Worm (Caenorhabditis elegans) whole organism, L1 larva: ENCODE measurements around the gene best-17.
A peak's percentile ranks its signal among the peaks of the same experiment; 100 is the strongest.

ENCODE experiments used
- C04F5.9 ChIP-seq: sonication (generic microtip); optimal IDR thresholded peaks from 2 replicates; lab custom pipeline; 2016; ENCODE audit warnings: missing genetic modification characterization, missing compliant biosample characterization
- C34B4.2 ChIP-seq: sonication (generic microtip); optimal IDR thresholded peaks from 2 replicates; lab custom pipeline; 2017; ENCODE audit warnings: mild to moderate bottlenecking, missing genetic modification characterization, missing compliant biosample characterization
- aly-2 ChIP-seq: fragments of 150-350 bp; optimal IDR thresholded peaks from 2 replicates; lab custom pipeline; 2014; ENCODE audit warnings: missing biosample characterization, missing genetic modification characterization
- ama-1 ChIP-seq: fragments of 150-350 bp; optimal IDR thresholded peaks from 2 replicates; lab custom pipeline; 2014
- blmp-1 ChIP-seq: fragments of 150-350 bp; optimal IDR thresholded peaks from 2 replicates; lab custom pipeline; 2014; ENCODE audit warnings: missing biosample characterization, missing genetic modification characterization
- dpl-1 ChIP-seq, 3 experiments: fragments of 150-350 bp in 2 of 3; sonication (generic microtip) in 1 of 3; optimal IDR thresholded peaks; 2 replicates each; lab custom pipeline; 2014 to 2017; ENCODE audit warnings: missing biosample characterization in 3 of 3, missing genetic modification characterization in 3 of 3, missing genetic modification reagents in 3 of 3
- efl-1 ChIP-seq, 4 experiments: fragments of 150-350 bp; optimal IDR thresholded peaks in 3 of 4; peaks in 1 of 4; 1 replicate in 1 of 4; 2 replicates in 3 of 4; lab custom pipeline; 2014; ENCODE audit warnings: missing biosample characterization in 2 of 4, missing genetic modification characterization in 2 of 4, missing genetic modification reagents in 2 of 4
- efl-3 ChIP-seq: fragments of 200-800 bp; sonication (Bioruptor generic); optimal IDR thresholded peaks from 2 replicates; lab custom pipeline; 2018; ENCODE audit warnings: mild to moderate bottlenecking, missing genetic modification characterization, missing compliant biosample characterization
- egl-27 ChIP-seq, 2 experiments: fragments of 150-350 bp in 1 of 2; sonication (generic microtip); optimal IDR thresholded peaks; 3 replicates each; lab custom pipeline; 2017 to 2018; ENCODE audit warnings: missing biosample characterization in 2 of 2, missing genetic modification characterization in 2 of 2, missing genetic modification reagents in 2 of 2
- elt-3 ChIP-seq, 6 experiments: fragments of 150-350 bp in 1 of 6; sonication (generic microtip); optimal IDR thresholded peaks; 2 replicates each; lab custom pipeline; 2017 to 2018; ENCODE audit warnings: missing biosample characterization in 6 of 6, missing genetic modification characterization in 6 of 6, inconsistent platforms in 1 of 6
- hlh-17 ChIP-seq: fragments of 200-800 bp; sonication (Bioruptor generic); optimal IDR thresholded peaks from 2 replicates; lab custom pipeline; 2018; ENCODE audit warnings: missing genetic modification characterization, mild to moderate bottlenecking, missing compliant biosample characterization, moderate library complexity, borderline replicate concordance
- hlh-4 ChIP-seq: sonication (generic microtip); optimal IDR thresholded peaks from 2 replicates; lab custom pipeline; 2016; ENCODE audit warnings: mild to moderate bottlenecking, missing genetic modification characterization, missing compliant biosample characterization
- hpl-2 ChIP-seq: fragments of 150-350 bp; optimal IDR thresholded peaks from 2 replicates; lab custom pipeline; 2014; ENCODE audit warnings: missing biosample characterization, missing genetic modification reagents, missing genetic modification characterization
- jun-1 ChIP-seq: fragments of 150-350 bp; optimal IDR thresholded peaks from 2 replicates; lab custom pipeline; 2014; ENCODE audit warnings: missing biosample characterization, missing genetic modification reagents, missing genetic modification characterization
- lin-14 ChIP-seq: fragments of 200-800 bp; sonication (Bioruptor generic); optimal IDR thresholded peaks from 2 replicates; lab custom pipeline; 2018; ENCODE audit warnings: mild to moderate bottlenecking, missing genetic modification characterization, moderate library complexity, missing compliant biosample characterization
- lin-39 ChIP-seq: fragments of 150-350 bp; optimal IDR thresholded peaks from 2 replicates; lab custom pipeline; 2014; ENCODE audit warnings: missing biosample characterization, missing genetic modification reagents, missing genetic modification characterization
- lir-3 ChIP-seq: sonication (generic microtip); optimal IDR thresholded peaks from 2 replicates; lab custom pipeline; 2016; ENCODE audit warnings: mild to moderate bottlenecking, missing genetic modification characterization, moderate library complexity, missing compliant biosample characterization; ENCODE audit not compliant: poor library complexity
- lsy-2 ChIP-seq, 2 experiments: fragments of 150-350 bp; optimal IDR thresholded peaks; 2 replicates each; lab custom pipeline; 2014; ENCODE audit warnings: missing biosample characterization in 2 of 2, missing genetic modification characterization in 2 of 2
- mab-9 ChIP-seq: fragments of 200-800 bp; sonication (Bioruptor generic); IDR thresholded peaks from 2 replicates; pipeline ENCODE4 v1.3.6; 2022; ENCODE audit warnings: missing genetic modification reagents, missing genetic modification characterization, missing compliant biosample characterization
- mdl-1 ChIP-seq, 2 experiments: fragments of 150-350 bp; optimal IDR thresholded peaks; 2 replicates each; lab custom pipeline; 2014 to 2017; ENCODE audit warnings: missing biosample characterization in 2 of 2, missing genetic modification characterization in 2 of 2, inconsistent platforms in 1 of 2
- mep-1 ChIP-seq: fragments of 150-350 bp; optimal IDR thresholded peaks from 2 replicates; lab custom pipeline; 2014; ENCODE audit warnings: missing biosample characterization, missing genetic modification characterization
- nhr-20 ChIP-seq: sonication (generic microtip); optimal IDR thresholded peaks from 2 replicates; lab custom pipeline; 2016; ENCODE audit warnings: mild to moderate bottlenecking, missing genetic modification characterization, missing compliant biosample characterization
- nhr-237 ChIP-seq: fragments of 150-350 bp; optimal IDR thresholded peaks from 2 replicates; lab custom pipeline; 2014; ENCODE audit warnings: missing biosample characterization, missing genetic modification characterization
- nhr-28 ChIP-seq: fragments of 150-350 bp; optimal IDR thresholded peaks from 2 replicates; lab custom pipeline; 2014; ENCODE audit warnings: missing biosample characterization, missing genetic modification characterization
- nhr-71 ChIP-seq: sonication (generic microtip); optimal IDR thresholded peaks from 2 replicates; lab custom pipeline; 2016; ENCODE audit warnings: mild to moderate bottlenecking, missing genetic modification characterization, moderate library complexity, missing compliant biosample characterization
- nhr-76 ChIP-seq: sonication (generic microtip); optimal IDR thresholded peaks from 2 replicates; lab custom pipeline; 2017; ENCODE audit warnings: missing biosample characterization, missing genetic modification characterization
- nhr-85 ChIP-seq: sonication (generic microtip); peaks from one replicate; lab custom pipeline; 2016; ENCODE audit warnings: missing genetic modification characterization, inconsistent platforms, missing compliant biosample characterization
- nhr-90 ChIP-seq: sonication (generic microtip); optimal IDR thresholded peaks from 2 replicates; lab custom pipeline; 2016; ENCODE audit warnings: mild to moderate bottlenecking, missing genetic modification characterization, missing compliant biosample characterization; ENCODE audit not compliant: poor library complexity
- pqm-1 ChIP-seq: sonication (generic microtip); optimal IDR thresholded peaks from 3 replicates; lab custom pipeline; 2017; ENCODE audit warnings: missing biosample characterization, missing genetic modification characterization
- rnt-1 ChIP-seq: sonication (generic microtip); optimal IDR thresholded peaks from 2 replicates; lab custom pipeline; 2016; ENCODE audit warnings: mild to moderate bottlenecking, missing genetic modification characterization, moderate library complexity, missing compliant biosample characterization
- snu-23 ChIP-seq: sonication (generic microtip); optimal IDR thresholded peaks from 2 replicates; lab custom pipeline; 2016; ENCODE audit warnings: missing genetic modification characterization, missing compliant biosample characterization
- sup-37 ChIP-seq: fragments of 200-800 bp; sonication (Bioruptor generic); optimal IDR thresholded peaks from 2 replicates; lab custom pipeline; 2018; ENCODE audit warnings: mild to moderate bottlenecking, missing genetic modification characterization, missing compliant biosample characterization
- unc-130 ChIP-seq: fragments of 150-350 bp; optimal IDR thresholded peaks from 2 replicates; lab custom pipeline; 2017; ENCODE audit warnings: missing biosample characterization, missing genetic modification characterization, inconsistent platforms
- unc-86 ChIP-seq: sonication (generic microtip); optimal IDR thresholded peaks from 2 replicates; lab custom pipeline; 2016; ENCODE audit warnings: missing genetic modification characterization, missing compliant biosample characterization
- unc-98 ChIP-seq: fragments of 200-800 bp; sonication (Bioruptor generic); IDR thresholded peaks from 2 replicates; pipeline ENCODE4 v1.3.6; 2022; ENCODE audit warnings: missing genetic modification characterization, missing compliant biosample characterization
- vab-15 ChIP-seq: sonication (generic microtip); optimal IDR thresholded peaks from 2 replicates; lab custom pipeline; 2017; ENCODE audit warnings: missing genotype, mild to moderate bottlenecking, missing genetic modification characterization, missing compliant biosample characterization
- zag-1 ChIP-seq: fragments of 150-350 bp; optimal IDR thresholded peaks from 2 replicates; lab custom pipeline; 2014; ENCODE audit warnings: missing biosample characterization, missing genetic modification characterization
- ztf-11 ChIP-seq, 2 experiments: sonication (generic microtip); optimal IDR thresholded peaks; 2 replicates each; lab custom pipeline; 2016 to 2017; ENCODE audit warnings: missing genetic modification characterization in 2 of 2, missing biosample characterization in 1 of 2, missing compliant biosample characterization in 1 of 2
- ztf-4 ChIP-seq: fragments of 150-350 bp; optimal IDR thresholded peaks from 2 replicates; lab custom pipeline; 2014; ENCODE audit warnings: missing biosample characterization, missing genetic modification characterization

The best-17 gene

DNA sequence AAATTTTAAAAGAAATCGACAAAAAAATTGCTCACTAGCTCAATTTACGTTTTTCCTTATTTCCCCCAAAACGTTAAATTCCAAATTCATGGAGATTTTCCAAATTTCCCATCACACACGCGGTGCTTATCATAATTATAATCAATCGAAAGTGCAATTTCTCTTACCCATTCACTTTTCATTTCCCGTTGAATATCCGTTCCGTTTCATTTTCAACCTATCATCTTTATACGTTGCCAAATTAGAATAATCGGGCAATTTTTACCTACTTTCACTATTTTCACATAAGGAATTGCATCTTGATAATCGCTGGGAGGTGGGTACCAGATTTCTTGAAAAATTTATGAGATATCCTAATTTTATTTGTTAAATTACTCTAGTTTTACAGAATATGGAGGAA is 40.6 kb downstream of the best-17 start:
- TF ChIP-seq efl-3 (GFP tag; lab: Kevin White, UChicago) (no peak), rnt-1 (tag; lab: Kevin White, UChicago) (no peak), aly-2 (tag; lab: Kevin White, UChicago) (no peak), unc-86 (tag; lab: Kevin White, UChicago) (no peak), blmp-1 (peak; percentile 85), nhr-76 (tag; lab: Kevin White, UChicago) (no peak)

DNA sequence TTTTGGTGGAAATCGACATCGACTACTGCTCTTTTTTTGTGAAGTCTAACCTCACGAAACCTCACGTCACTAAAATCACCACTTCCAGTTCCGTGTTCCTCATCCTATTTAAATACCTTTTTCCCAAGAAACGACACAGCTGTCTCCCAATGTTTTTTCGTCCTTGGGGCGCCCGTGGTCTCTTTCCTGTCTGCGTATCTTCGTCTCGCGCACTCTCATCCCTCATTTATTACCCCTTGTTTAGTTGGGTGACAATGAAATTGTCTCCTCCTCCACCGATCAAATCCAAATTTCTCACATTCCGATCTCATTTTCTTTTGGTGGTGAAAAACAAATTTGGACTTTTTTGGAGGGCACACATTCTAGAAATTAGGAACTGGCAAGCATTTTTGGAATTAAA is 44.7 kb downstream of the best-17 start:
- TF ChIP-seq ztf-11 (tag; optimal IDR thresholded peaks at IDR 0.05; lab: Kevin White, UChicago) (no peak), lin-14 (peak; percentile 76), nhr-76 (tag; lab: Kevin White, UChicago) (no peak), pqm-1 (no peak), nhr-90 (tag; lab: Kevin White, UChicago) (no peak), unc-98 (GFP tag; lab: Robert Waterston, UW) (no peak), mab-9 (GFP tag; lab: Robert Waterston, UW) (no peak), nhr-237 (no peak), snu-23 (GFP tag; lab: Kevin White, UChicago) (peak; percentile 41), nhr-20 (tag; lab: Kevin White, UChicago) (peak; percentile 8), mdl-1 (tag; optimal IDR thresholded peaks at IDR 0.05; lab: Kevin White, UChicago) (peak in 1 of 2 experiments; percentile 26), lsy-2 (tag; optimal IDR thresholded peaks at IDR 0.05; lab: Kevin White, UChicago) (peak in 1 of 2 experiments; percentile 22), sup-37 (GFP tag; lab: Kevin White, UChicago) (no peak), blmp-1 (peak; percentile 83), lin-39 (tag; lab: Kevin White, UChicago) (no peak), ama-1 (lab: Kevin White, UChicago) (no peak), nhr-85 (tag; lab: Kevin White, UChicago) (peak; percentile 88), C34B4.2 (tag; lab: Kevin White, UChicago) (no peak), nhr-71 (tag; lab: Kevin White, UChicago) (peak; percentile 1), hpl-2 (GFP tag; lab: Kevin White, UChicago) (no peak), elt-3 (tag; optimal IDR thresholded peaks at IDR 0.05; lab: Kevin White, UChicago) (peak in 1 of 6 experiments; percentile 10), mep-1 (tag; lab: Kevin White, UChicago) (peak; percentile 51), ztf-4 (tag; lab: Kevin White, UChicago) (no peak), hlh-4 (tag; lab: Kevin White, UChicago) (no peak), C04F5.9 (tag; lab: Kevin White, UChicago) (no peak), egl-27 (tag; optimal IDR thresholded peaks at IDR 0.05; lab: Kevin White, UChicago) (no peak), efl-1 (optimal IDR thresholded peaks at IDR 0.05; lab: Kevin White, UChicago) (no peak), efl-1 (GFP tag; optimal IDR thresholded peaks at IDR 0.05 in 1 of 2; lab: Kevin White, UChicago) (no peak), nhr-28 (no peak), unc-130 (tag; lab: Kevin White, UChicago) (no peak), lir-3 (tag; lab: Kevin White, UChicago) (no peak), jun-1 (tag; lab: Kevin White, UChicago) (no peak), zag-1 (no peak)

DNA sequence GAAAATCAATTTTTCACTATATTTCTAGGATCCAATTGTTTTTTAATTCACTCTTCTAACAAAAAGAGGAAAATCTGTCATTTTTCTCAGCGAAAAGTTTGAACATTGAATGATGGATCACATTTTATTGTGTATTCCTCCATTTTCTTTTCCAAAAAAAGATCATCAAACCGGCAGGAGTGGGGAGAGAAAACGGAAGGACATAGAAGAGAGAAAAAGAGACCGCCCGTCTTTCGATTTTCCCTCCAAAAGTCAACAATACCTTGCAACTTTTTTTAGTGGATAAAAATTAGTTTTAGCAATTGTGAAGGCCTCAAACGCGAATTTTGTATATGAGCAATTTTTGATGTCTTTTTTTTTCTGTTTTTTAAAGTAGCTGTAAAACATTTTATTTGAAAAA is 45.7 kb downstream of the best-17 start:
- TF ChIP-seq nhr-28 (no peak), vab-15 (tag; lab: Kevin White, UChicago) (no peak), blmp-1 (peak; percentile 86), nhr-237 (no peak), snu-23 (GFP tag; lab: Kevin White, UChicago) (peak; percentile 23), hlh-17 (GFP tag; lab: Kevin White, UChicago) (no peak), nhr-90 (tag; lab: Kevin White, UChicago) (peak; percentile 27), rnt-1 (tag; lab: Kevin White, UChicago) (no peak), dpl-1 (GFP tag; optimal IDR thresholded peaks at IDR 0.05; lab: Kevin White, UChicago) (peak in 1 of 3 experiments; percentile 5), lin-14 (peak; percentile 71)
